Fruit fly (Drosophila melanogaster) whole organism, embryonic: ENCODE data around the gene HIP-R.

Source experiments
- Abd-B ChIP-seq: fragments of 200-800 bp; sonication (Bioruptor generic); optimal IDR thresholded peaks from 2 replicates; lab custom pipeline; 2018; ENCODE audit warnings: missing biosample characterization, mild to moderate bottlenecking, missing genetic modification characterization, moderate library complexity
- Ada2b ChIP-seq: fragments of 200-800 bp; sonication (Bioruptor generic); IDR thresholded peaks from 2 replicates; pipeline ENCODE4 v1.3.6; 2022; ENCODE audit warnings: missing biosample characterization, missing genetic modification characterization
- Antp ChIP-seq: fragments of 200-800 bp; sonication (Bioruptor generic); optimal IDR thresholded peaks from 3 replicates; lab custom pipeline; 2016; ENCODE audit warnings: missing biosample characterization, missing genetic modification characterization
- Atf-2 ChIP-seq: fragments of 200-800 bp; sonication (Bioruptor generic); optimal IDR thresholded peaks from 2 replicates; lab custom pipeline; 2016; ENCODE audit warnings: missing biosample characterization, missing genetic modification characterization
- B-H1 ChIP-seq: fragments of 200-800 bp; sonication (Bioruptor generic); IDR thresholded peaks from 3 replicates; pipeline ENCODE4 v1.3.6; 2022; ENCODE audit warnings: missing biosample characterization, missing genetic modification characterization
- Bdp1 ChIP-seq: fragments of 200-800 bp; sonication (Bioruptor generic); optimal IDR thresholded peaks from 3 replicates; lab custom pipeline; 2016; ENCODE audit warnings: missing biosample characterization, missing genetic modification characterization
- Bgb ChIP-seq: fragments of 200-800 bp; sonication (Bioruptor generic); IDR thresholded peaks from 2 replicates; pipeline ENCODE4 v1.3.6; 2022; ENCODE audit warnings: missing biosample characterization, missing genetic modification characterization; ENCODE audit not compliant: partially characterized antibody
- CG11504 ChIP-seq: fragments of 200-800 bp; sonication (Bioruptor generic); optimal IDR thresholded peaks from 3 replicates; lab custom pipeline; 2019; ENCODE audit warnings: missing biosample characterization, mild to moderate bottlenecking, missing genetic modification characterization, moderate library complexity
- CG12071 ChIP-seq: fragments of 200-800 bp; sonication (Bioruptor generic); optimal IDR thresholded peaks from 3 replicates; lab custom pipeline; 2018; ENCODE audit warnings: missing biosample characterization, mild to moderate bottlenecking, missing genetic modification characterization
- CG12299 ChIP-seq: fragments of 200-800 bp; sonication (Bioruptor generic); optimal IDR thresholded peaks from 2 replicates; lab custom pipeline; 2018; ENCODE audit warnings: missing biosample characterization, mild to moderate bottlenecking, missing genetic modification characterization
- CG12769 ChIP-seq: fragments of 200-800 bp; sonication (Bioruptor generic); optimal IDR thresholded peaks from 2 replicates; lab custom pipeline; 2019; ENCODE audit warnings: missing biosample characterization, mild to moderate bottlenecking, missing genetic modification characterization, moderate library complexity
- CG12942 ChIP-seq: fragments of 200-800 bp; sonication (Bioruptor generic); optimal IDR thresholded peaks from 3 replicates; lab custom pipeline; 2016; ENCODE audit warnings: missing biosample characterization, missing genetic modification characterization
- CG14050 ChIP-seq: fragments of 200-800 bp; sonication (Bioruptor generic); IDR thresholded peaks from 3 replicates; pipeline ENCODE4 v1.3.6; 2022; ENCODE audit warnings: missing biosample characterization, missing genetic modification characterization
- CG1529 ChIP-seq: fragments of 200-800 bp; sonication (Bioruptor generic); optimal IDR thresholded peaks from 3 replicates; lab custom pipeline; 2018; ENCODE audit warnings: missing biosample characterization, missing genetic modification characterization
- CG1603 ChIP-seq: fragments of 200-800 bp; sonication (Bioruptor generic); optimal IDR thresholded peaks from 2 replicates; lab custom pipeline; 2019; ENCODE audit warnings: missing biosample characterization, mild to moderate bottlenecking, missing genetic modification characterization, moderate library complexity
- CG17912 ChIP-seq: fragments of 200-800 bp; sonication (Bioruptor generic); optimal IDR thresholded peaks from 2 replicates; lab custom pipeline; 2018; ENCODE audit warnings: missing biosample characterization, mild to moderate bottlenecking, missing genetic modification characterization
- CG18262 ChIP-seq: fragments of 200-800 bp; optimal IDR thresholded peaks from 3 replicates; lab custom pipeline; 2019; ENCODE audit warnings: missing biosample characterization, mild to moderate bottlenecking, missing genetic modification characterization, moderate library complexity
- CG3995 ChIP-seq: fragments of 200-800 bp; sonication (Bioruptor generic); optimal IDR thresholded peaks from 3 replicates; lab custom pipeline; 2016; ENCODE audit warnings: missing biosample characterization, missing genetic modification characterization
- CG43689 ChIP-seq: fragments of 200-800 bp; sonication (Bioruptor generic); IDR thresholded peaks from 2 replicates; pipeline ENCODE4 v1.3.6; 2022; ENCODE audit warnings: missing biosample characterization, missing genetic modification characterization
- CG4854 ChIP-seq: fragments of 200-800 bp; sonication (Bioruptor generic); optimal IDR thresholded peaks from 2 replicates; lab custom pipeline; 2016; ENCODE audit warnings: missing biosample characterization, missing genetic modification characterization, inconsistent platforms
- CG7745 ChIP-seq: fragments of 200-800 bp; sonication (Bioruptor generic); optimal IDR thresholded peaks from 2 replicates; lab custom pipeline; 2018; ENCODE audit warnings: missing biosample characterization, mild to moderate bottlenecking, missing genetic modification characterization, moderate library complexity
- Deaf1 ChIP-seq: fragments of 200-800 bp; optimal IDR thresholded peaks from 3 replicates; lab custom pipeline; 2019; ENCODE audit warnings: missing biosample characterization, mild to moderate bottlenecking, missing genetic modification characterization, moderate library complexity
- Dref ChIP-seq: fragments of 200-800 bp; sonication (Bioruptor generic); IDR thresholded peaks from 2 replicates; pipeline ENCODE4 v1.3.6; 2022; ENCODE audit warnings: missing biosample characterization, missing genetic modification characterization
- E2f2 ChIP-seq: fragments of 200-800 bp; sonication (Bioruptor generic); IDR thresholded peaks from 2 replicates; pipeline ENCODE4 v1.3.6; 2022; ENCODE audit warnings: missing biosample characterization, missing genetic modification characterization
- HLH3B ChIP-seq: fragments of 200-800 bp; sonication (Bioruptor generic); IDR thresholded peaks from 2 replicates; pipeline ENCODE4 v1.3.6; 2022; ENCODE audit warnings: missing biosample characterization, missing genetic modification characterization
- HLH4C ChIP-seq: fragments of 200-800 bp; sonication (Bioruptor generic); IDR thresholded peaks from 3 replicates; pipeline ENCODE4 v1.3.6; 2022; ENCODE audit warnings: missing biosample characterization, missing genetic modification characterization; ENCODE audit not compliant: partially characterized antibody
- Hey ChIP-seq: fragments of 200-800 bp; sonication (Bioruptor generic); optimal IDR thresholded peaks from 3 replicates; lab custom pipeline; 2018; ENCODE audit warnings: missing biosample characterization, mild to moderate bottlenecking, missing genetic modification characterization
- HmgD ChIP-seq: fragments of 200-800 bp; sonication (Bioruptor generic); optimal IDR thresholded peaks from 3 replicates; lab custom pipeline; 2016; ENCODE audit warnings: missing biosample characterization, missing genetic modification characterization
- Lim3 ChIP-seq: fragments of 200-800 bp; sonication (Bioruptor generic); IDR thresholded peaks from 2 replicates; pipeline ENCODE4 v1.3.6; 2022; ENCODE audit warnings: missing biosample characterization, missing genetic modification characterization
- MESR4 ChIP-seq: fragments of 200-800 bp; sonication (Bioruptor generic); optimal IDR thresholded peaks from 2 replicates; lab custom pipeline; 2018; ENCODE audit warnings: missing biosample characterization, mild to moderate bottlenecking, missing genetic modification characterization, moderate library complexity
- Tbp ChIP-seq: fragments of >200 bp; optimal IDR thresholded peaks from 2 replicates; lab custom pipeline; 2018; ENCODE audit warnings: missing biosample characterization, missing genetic modification characterization
- Trl ChIP-seq, 3 experiments: fragments of >200 bp in 2 of 3; fragments of 200-800 bp in 1 of 3; sonication (Bioruptor generic) in 1 of 3; optimal IDR thresholded peaks; 2 replicates in 1 of 3; 3 replicates in 2 of 3; lab custom pipeline; 2016 to 2017; ENCODE audit warnings: missing biosample characterization in 1 of 3, missing genetic modification characterization in 1 of 3
- ato ChIP-seq: fragments of 200-800 bp; sonication (Bioruptor generic); IDR thresholded peaks from 2 replicates; pipeline ENCODE4 v1.3.6; 2022; ENCODE audit warnings: missing biosample characterization, missing genetic modification characterization; ENCODE audit not compliant: partially characterized antibody
- br ChIP-seq: fragments of >200 bp; optimal IDR thresholded peaks from 2 replicates; lab custom pipeline; 2017
- chn ChIP-seq: fragments of 200-800 bp; sonication (Bioruptor generic); optimal IDR thresholded peaks from 2 replicates; lab custom pipeline; 2016; ENCODE audit warnings: missing biosample characterization, missing genetic modification characterization
- dmrt99B ChIP-seq: fragments of 200-800 bp; sonication (Bioruptor generic); optimal IDR thresholded peaks from 2 replicates; lab custom pipeline; 2018; ENCODE audit warnings: missing biosample characterization, mild to moderate bottlenecking, missing genetic modification characterization, moderate library complexity
- emc ChIP-seq: fragments of 200-800 bp; sonication (Bioruptor generic); optimal IDR thresholded peaks from 2 replicates; lab custom pipeline; 2016; ENCODE audit warnings: missing biosample characterization, missing genetic modification characterization
- eyg ChIP-seq: fragments of 200-800 bp; sonication (Bioruptor generic); optimal IDR thresholded peaks from 3 replicates; lab custom pipeline; 2016; ENCODE audit warnings: missing biosample characterization, missing genetic modification characterization
- fd64A ChIP-seq: fragments of 200-800 bp; sonication (Bioruptor generic); optimal IDR thresholded peaks from 3 replicates; lab custom pipeline; 2018; ENCODE audit warnings: missing biosample characterization, mild to moderate bottlenecking, missing genetic modification characterization
- fu2 ChIP-seq: fragments of 200-800 bp; sonication (Bioruptor generic); optimal IDR thresholded peaks from 2 replicates; lab custom pipeline; 2016; ENCODE audit warnings: missing biosample characterization, missing genetic modification characterization
- ham ChIP-seq: fragments of 200-800 bp; sonication (Bioruptor generic); IDR thresholded peaks from 2 replicates; pipeline ENCODE4 v1.3.6; 2022; ENCODE audit warnings: missing biosample characterization, missing genetic modification characterization
- her ChIP-seq: fragments of 200-800 bp; sonication (Bioruptor generic); optimal IDR thresholded peaks from 2 replicates; lab custom pipeline; 2016; ENCODE audit warnings: missing biosample characterization, missing genetic modification characterization
- inv ChIP-seq: fragments of 200-800 bp; sonication (Bioruptor generic); IDR thresholded peaks from 2 replicates; pipeline ENCODE4 v1.3.6; 2022; ENCODE audit warnings: missing biosample characterization, missing genetic modification characterization; ENCODE audit not compliant: partially characterized antibody
- jumu ChIP-seq: fragments of 200-800 bp; sonication (Bioruptor generic); optimal IDR thresholded peaks from 3 replicates; lab custom pipeline; 2016; ENCODE audit warnings: missing biosample characterization, missing genetic modification characterization
- pita ChIP-seq: fragments of 200-800 bp; sonication (Bioruptor generic); optimal IDR thresholded peaks from 2 replicates; lab custom pipeline; 2017; ENCODE audit warnings: missing biosample characterization, mild to moderate bottlenecking, missing genetic modification characterization
- psq ChIP-seq: fragments of 200-800 bp; sonication (Bioruptor generic); optimal IDR thresholded peaks from 2 replicates; lab custom pipeline; 2017; ENCODE audit warnings: missing biosample characterization, missing genetic modification characterization
- pzg ChIP-seq: fragments of 200-800 bp; sonication (Bioruptor generic); optimal IDR thresholded peaks from 3 replicates; lab custom pipeline; 2018; ENCODE audit warnings: missing biosample characterization, mild to moderate bottlenecking, missing genetic modification characterization, moderate library complexity
- repo ChIP-seq: fragments of 200-800 bp; sonication (Bioruptor generic); optimal IDR thresholded peaks from 2 replicates; lab custom pipeline; 2016; ENCODE audit warnings: missing biosample characterization, missing genetic modification characterization
- rib ChIP-seq: fragments of 200-800 bp; sonication (Bioruptor generic); IDR thresholded peaks from 2 replicates; pipeline ENCODE4 v1.3.6; 2022; ENCODE audit warnings: missing biosample characterization, missing genetic modification characterization
- ro ChIP-seq: fragments of 200-800 bp; sonication (Bioruptor generic); IDR thresholded peaks from 2 replicates; pipeline ENCODE4 v1.3.6; 2022; ENCODE audit warnings: missing biosample characterization, missing genetic modification characterization

HIP-R gene

DNA sequence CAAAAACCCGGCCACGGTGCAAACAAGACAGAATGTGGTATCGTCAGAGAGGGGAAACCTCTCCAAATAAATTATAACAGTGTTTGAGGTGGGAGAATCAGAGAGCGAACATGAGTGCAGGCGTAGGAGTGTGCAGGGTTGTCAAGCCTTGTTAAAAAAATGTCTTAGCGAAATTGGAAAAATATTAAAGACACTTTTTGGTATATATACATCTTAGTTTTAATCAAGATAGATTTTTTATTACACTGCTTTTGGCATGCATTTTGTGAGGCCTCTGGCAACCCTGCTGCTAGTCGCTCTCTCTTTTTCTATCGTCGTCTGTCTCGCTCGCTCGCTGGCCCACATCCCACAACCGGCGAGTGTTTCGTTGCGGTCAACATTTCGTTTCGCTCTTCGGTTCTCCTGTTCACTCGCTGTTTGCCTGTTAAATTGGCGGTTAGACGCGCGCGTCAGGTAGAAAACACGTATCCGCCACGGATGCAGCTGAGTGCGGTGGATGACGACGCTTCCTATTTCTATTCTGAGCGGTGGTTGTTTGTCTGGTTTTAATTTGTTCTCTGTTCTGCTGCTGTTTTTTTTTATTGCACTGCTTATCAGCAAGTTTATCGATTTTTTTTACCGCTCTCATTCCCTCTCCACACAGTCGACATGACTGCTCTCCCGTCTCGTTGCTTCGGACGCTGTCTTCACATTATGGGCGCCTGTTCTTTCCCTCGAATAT is 47.6 kb upstream of the HIP-R start (continued):
- TF ChIP-seq Bgb (peak; percentile 29), pita (no peak), fd64A (GFP tag; lab: Kevin White, UChicago) (peak; percentile 99), pzg (GFP tag; lab: Kevin White, UChicago) (peak; percentile 46), CG4854 (GFP tag; lab: Kevin White, UChicago) (peak; percentile 99), Ada2b (peak; percentile 100), ato (GFP tag; lab: Robert Waterston, UW) (no peak; the same call in 1 of the 2 replicates), HLH3B (GFP tag; lab: Robert Waterston, UW) (peak; percentile 100), CG1603 (tag; lab: Kevin White, UChicago) (peak; percentile 99), CG12071 (peak; percentile 99), psq (GFP tag; lab: Kevin White, UChicago) (peak; percentile 96), jumu (peak; percentile 99), MESR4 (peak; percentile 85), her (GFP tag; lab: Kevin White, UChicago) (peak; percentile 97), CG18262 (peak; percentile 99), CG12299 (tag; lab: Kevin White, UChicago) (peak; percentile 99), dmrt99B (tag; lab: Kevin White, UChicago) (peak; percentile 100), ham (GFP tag; lab: Robert Waterston, UW) (peak; percentile 98), Hey (tag; lab: Kevin White, UChicago) (peak; percentile 98), chn (GFP tag; lab: Kevin White, UChicago) (peak; percentile 99), CG14050 (peak; percentile 99), CG7745 (tag; lab: Kevin White, UChicago) (peak; percentile 94), br (lab: Kevin White, UChicago) (no peak), Tbp (GFP tag; lab: Kevin White, UChicago) (no peak), repo (peak; percentile 99), Abd-B (GFP tag; lab: Kevin White, UChicago) (peak; percentile 99), CG12769 (peak; percentile 100), ro (peak; percentile 97), CG17912 (peak; percentile 99), Bdp1 (GFP tag; lab: Kevin White, UChicago) (peak; percentile 95), Lim3 (peak; percentile 99), Trl (optimal IDR thresholded peaks at IDR 0.05; lab: Kevin White, UChicago) (peak; percentile 71 to 88), Trl (GFP tag; optimal IDR thresholded peaks at IDR 0.05; lab: Kevin White, UChicago) (peak; percentile 99), Dref (GFP tag; lab: Robert Waterston, UW) (peak; percentile 54), Deaf1 (peak; percentile 88), CG1529 (peak; percentile 99), inv (GFP tag; lab: Robert Waterston, UW) (0 out of 2 replicates have a peak, but pooled peaks have one; percentile 26), CG3995 (peak; percentile 89), E2f2 (GFP tag; lab: Robert Waterston, UW) (peak; percentile 92), CG11504 (tag; lab: Kevin White, UChicago) (peak; percentile 98), HmgD (GFP tag; lab: Kevin White, UChicago) (peak; percentile 99), rib (GFP tag; lab: Robert Waterston, UW) (peak; percentile 99), eyg (GFP tag; lab: Kevin White, UChicago) (peak; percentile 98), B-H1 (GFP tag; lab: Robert Waterston, UW) (peak; percentile 99), HLH4C (GFP tag; lab: Robert Waterston, UW) (peak; percentile 49; the same call in 2 of the 3 replicates), fu2 (peak; percentile 99), CG43689 (GFP tag; lab: Robert Waterston, UW) (peak; percentile 99), emc (GFP tag; lab: Kevin White, UChicago) (peak; percentile 98), Antp (GFP tag; lab: Kevin White, UChicago) (peak; percentile 99), CG12942 (GFP tag; lab: Kevin White, UChicago) (peak; percentile 99), Atf-2 (GFP tag; lab: Kevin White, UChicago) (peak; percentile 99)
